Worm (Caenorhabditis elegans) whole organism, L2 larva: ENCODE data around the gene ZK669.2.

Source experiments
- C34F6.9 ChIP-seq: fragments of 150-350 bp; optimal IDR thresholded peaks from 2 replicates; lab custom pipeline; 2014; ENCODE audit warnings: missing biosample characterization, missing genetic modification characterization
- F13H6.1 ChIP-seq: sonication (generic microtip); optimal IDR thresholded peaks from 2 replicates; lab custom pipeline; 2016; ENCODE audit warnings: missing genetic modification characterization, missing compliant biosample characterization
- R02D3.7 ChIP-seq: fragments of 150-350 bp; optimal IDR thresholded peaks from 2 replicates; lab custom pipeline; 2014; ENCODE audit warnings: missing biosample characterization, missing genetic modification characterization
- Y55F3AM.14 ChIP-seq: fragments of 200-800 bp; sonication (Bioruptor generic); optimal IDR thresholded peaks from 2 replicates; lab custom pipeline; 2018; ENCODE audit warnings: mild to moderate bottlenecking, missing genetic modification characterization, missing compliant biosample characterization
- alr-1 ChIP-seq: fragments of 150-350 bp; optimal IDR thresholded peaks from 2 replicates; lab custom pipeline; 2014; ENCODE audit warnings: missing biosample characterization, missing genetic modification characterization
- aly-2 ChIP-seq: fragments of 150-350 bp; optimal IDR thresholded peaks from 2 replicates; lab custom pipeline; 2014; ENCODE audit warnings: missing biosample characterization, missing genetic modification characterization
- ama-1 ChIP-seq: fragments of 150-350 bp; optimal IDR thresholded peaks from 2 replicates; lab custom pipeline; 2018; ENCODE audit warnings: inconsistent platforms
- blmp-1 ChIP-seq: sonication (generic microtip); optimal IDR thresholded peaks from 2 replicates; lab custom pipeline; 2017; ENCODE audit warnings: missing genetic modification characterization, mild to moderate bottlenecking, missing compliant biosample characterization, antibody characterized with exemption, moderate library complexity; ENCODE audit not compliant: insufficient read depth
- ceh-16 ChIP-seq: fragments of 150-350 bp; optimal IDR thresholded peaks from 2 replicates; lab custom pipeline; 2014; ENCODE audit warnings: missing biosample characterization, missing genetic modification characterization
- ceh-82 ChIP-seq: fragments of 150-350 bp; optimal IDR thresholded peaks from 2 replicates; lab custom pipeline; 2014; ENCODE audit warnings: missing biosample characterization, missing genetic modification characterization
- crh-2 ChIP-seq: sonication (generic microtip); optimal IDR thresholded peaks from 2 replicates; lab custom pipeline; 2017; ENCODE audit warnings: missing biosample characterization, missing genetic modification characterization
- dmd-4 ChIP-seq: sonication (generic microtip); optimal IDR thresholded peaks from 2 replicates; lab custom pipeline; 2017; ENCODE audit warnings: missing biosample characterization, missing genetic modification characterization
- egl-27 ChIP-seq: sonication (generic microtip); optimal IDR thresholded peaks from 3 replicates; lab custom pipeline; 2017; ENCODE audit warnings: missing biosample characterization, missing genetic modification reagents, missing genetic modification characterization
- elt-1 ChIP-seq: fragments of 150-350 bp; optimal IDR thresholded peaks from 2 replicates; lab custom pipeline; 2014; ENCODE audit warnings: missing biosample characterization, missing genetic modification characterization
- elt-3 ChIP-seq: sonication (generic microtip); optimal IDR thresholded peaks from 2 replicates; lab custom pipeline; 2017; ENCODE audit warnings: missing biosample characterization, missing genetic modification characterization
- fos-1 ChIP-seq: fragments of 150-350 bp; optimal IDR thresholded peaks from 2 replicates; lab custom pipeline; 2014; ENCODE audit warnings: missing biosample characterization, missing genetic modification characterization
- gmeb-1 ChIP-seq: fragments of 150-350 bp; optimal IDR thresholded peaks from 2 replicates; lab custom pipeline; 2014; ENCODE audit warnings: missing biosample characterization, missing genetic modification characterization
- lin-11 ChIP-seq: fragments of 150-350 bp; sonication (generic microtip); optimal IDR thresholded peaks from 2 replicates; lab custom pipeline; 2014; ENCODE audit warnings: missing biosample characterization, missing genetic modification characterization, inconsistent platforms, mixed read lengths
- lin-13 ChIP-seq: fragments of 150-350 bp; optimal IDR thresholded peaks from 2 replicates; lab custom pipeline; 2014; ENCODE audit warnings: missing biosample characterization, missing genetic modification reagents, missing genetic modification characterization
- lin-39 ChIP-seq: fragments of 150-350 bp; optimal IDR thresholded peaks from 2 replicates; lab custom pipeline; 2014; ENCODE audit warnings: missing biosample characterization, missing genetic modification reagents, missing genetic modification characterization
- lsy-2 ChIP-seq, 2 experiments: fragments of 150-350 bp in 1 of 2; sonication (generic microtip) in 1 of 2; optimal IDR thresholded peaks; 2 replicates each; lab custom pipeline; 2014 to 2017; ENCODE audit warnings: missing biosample characterization in 2 of 2, missing genetic modification characterization in 2 of 2
- mab-5 ChIP-seq: fragments of 150-350 bp; optimal IDR thresholded peaks from 2 replicates; lab custom pipeline; 2014; ENCODE audit warnings: missing biosample characterization, missing genetic modification characterization
- mdl-1 ChIP-seq, 2 experiments: fragments of 150-350 bp in 1 of 2; sonication (generic microtip) in 1 of 2; optimal IDR thresholded peaks; 2 replicates each; lab custom pipeline; 2017; ENCODE audit warnings: missing biosample characterization in 2 of 2, missing genetic modification characterization in 2 of 2
- nhr-10 ChIP-seq: sonication (generic microtip); optimal IDR thresholded peaks from 2 replicates; lab custom pipeline; 2017; ENCODE audit warnings: missing biosample characterization, missing genetic modification characterization
- nhr-11 ChIP-seq: fragments of 150-350 bp; optimal IDR thresholded peaks from 2 replicates; lab custom pipeline; 2014; ENCODE audit warnings: missing biosample characterization, missing genetic modification characterization
- nhr-12 ChIP-seq: fragments of 150-350 bp; optimal IDR thresholded peaks from 2 replicates; lab custom pipeline; 2014; ENCODE audit warnings: missing biosample characterization, missing genetic modification characterization
- nhr-129 ChIP-seq: fragments of 150-350 bp; optimal IDR thresholded peaks from 2 replicates; lab custom pipeline; 2014; ENCODE audit warnings: missing biosample characterization, missing genetic modification characterization
- nhr-21 ChIP-seq: fragments of 150-350 bp; optimal IDR thresholded peaks from 2 replicates; lab custom pipeline; 2014; ENCODE audit warnings: missing biosample characterization, missing genetic modification characterization
- nhr-23 ChIP-seq: fragments of 150-350 bp; optimal IDR thresholded peaks from 2 replicates; lab custom pipeline; 2014; ENCODE audit warnings: missing biosample characterization, missing genetic modification reagents, missing genetic modification characterization
- nhr-25 ChIP-seq: fragments of 150-350 bp; sonication (generic microtip); optimal IDR thresholded peaks from 3 replicates; lab custom pipeline; 2014; ENCODE audit warnings: missing biosample characterization, missing genetic modification characterization
- nhr-6 ChIP-seq: fragments of 150-350 bp; optimal IDR thresholded peaks from 2 replicates; lab custom pipeline; 2014; ENCODE audit warnings: missing biosample characterization, missing genetic modification characterization
- nhr-77 ChIP-seq: fragments of 150-350 bp; optimal IDR thresholded peaks from 2 replicates; lab custom pipeline; 2014; ENCODE audit warnings: missing biosample characterization, missing genetic modification characterization
- peb-1 ChIP-seq: fragments of 150-350 bp; optimal IDR thresholded peaks from 2 replicates; lab custom pipeline; 2014; ENCODE audit warnings: missing biosample characterization, missing genetic modification characterization
- sem-4 ChIP-seq: fragments of 150-350 bp; optimal IDR thresholded peaks from 2 replicates; lab custom pipeline; 2014; ENCODE audit warnings: missing biosample characterization, missing genetic modification reagents, missing genetic modification characterization
- skn-1 ChIP-seq: sonication (generic microtip); optimal IDR thresholded peaks from 2 replicates; lab custom pipeline; 2017; ENCODE audit warnings: missing biosample characterization, missing genetic modification characterization
- sma-3 ChIP-seq: sonication (generic microtip); optimal IDR thresholded peaks from 2 replicates; lab custom pipeline; 2016; ENCODE audit warnings: missing genetic modification reagents, missing genetic modification characterization, missing compliant biosample characterization
- sma-9 ChIP-seq, 2 experiments: fragments of 150-350 bp in 1 of 2; sonication (generic microtip) in 1 of 2; optimal IDR thresholded peaks; 2 replicates each; lab custom pipeline; 2014 to 2016; ENCODE audit warnings: missing genetic modification characterization in 2 of 2, mild to moderate bottlenecking in 1 of 2, missing biosample characterization in 1 of 2, missing compliant biosample characterization in 1 of 2, missing genetic modification reagents in 1 of 2, moderate library complexity in 1 of 2
- snpc-4 ChIP-seq: fragments of 150-350 bp; optimal IDR thresholded peaks from 2 replicates; lab custom pipeline; 2014; ENCODE audit warnings: missing biosample characterization, missing genetic modification characterization
- unc-39 ChIP-seq: fragments of 150-350 bp; optimal IDR thresholded peaks from 2 replicates; lab custom pipeline; 2014; ENCODE audit warnings: missing biosample characterization, missing genetic modification characterization
- unc-55 ChIP-seq: fragments of 150-350 bp; sonication (generic microtip); optimal IDR thresholded peaks from 3 replicates; lab custom pipeline; 2014; ENCODE audit warnings: missing biosample characterization, missing genetic modification reagents, missing genetic modification characterization
- unc-62 ChIP-seq: fragments of 150-350 bp; optimal IDR thresholded peaks from 2 replicates; lab custom pipeline; 2014; ENCODE audit warnings: missing biosample characterization, missing genetic modification reagents, missing genetic modification characterization
- zag-1 ChIP-seq: fragments of 150-350 bp; optimal IDR thresholded peaks from 2 replicates; lab custom pipeline; 2014; ENCODE audit warnings: missing biosample characterization, missing genetic modification characterization
- ztf-1 ChIP-seq: fragments of 200-800 bp; sonication (Bioruptor generic); conservative IDR thresholded peaks from 2 replicates; pipeline ENCODE4 v1.3.6; 2022; ENCODE audit warnings: missing genetic modification characterization, missing compliant biosample characterization
- ztf-11 ChIP-seq: sonication (generic microtip); optimal IDR thresholded peaks from 2 replicates; lab custom pipeline; 2017; ENCODE audit warnings: missing biosample characterization, missing genetic modification characterization
- ztf-4 ChIP-seq: fragments of 150-350 bp; optimal IDR thresholded peaks from 2 replicates; lab custom pipeline; 2014; ENCODE audit warnings: missing biosample characterization, missing genetic modification characterization

The ZK669.2 gene

DNA sequence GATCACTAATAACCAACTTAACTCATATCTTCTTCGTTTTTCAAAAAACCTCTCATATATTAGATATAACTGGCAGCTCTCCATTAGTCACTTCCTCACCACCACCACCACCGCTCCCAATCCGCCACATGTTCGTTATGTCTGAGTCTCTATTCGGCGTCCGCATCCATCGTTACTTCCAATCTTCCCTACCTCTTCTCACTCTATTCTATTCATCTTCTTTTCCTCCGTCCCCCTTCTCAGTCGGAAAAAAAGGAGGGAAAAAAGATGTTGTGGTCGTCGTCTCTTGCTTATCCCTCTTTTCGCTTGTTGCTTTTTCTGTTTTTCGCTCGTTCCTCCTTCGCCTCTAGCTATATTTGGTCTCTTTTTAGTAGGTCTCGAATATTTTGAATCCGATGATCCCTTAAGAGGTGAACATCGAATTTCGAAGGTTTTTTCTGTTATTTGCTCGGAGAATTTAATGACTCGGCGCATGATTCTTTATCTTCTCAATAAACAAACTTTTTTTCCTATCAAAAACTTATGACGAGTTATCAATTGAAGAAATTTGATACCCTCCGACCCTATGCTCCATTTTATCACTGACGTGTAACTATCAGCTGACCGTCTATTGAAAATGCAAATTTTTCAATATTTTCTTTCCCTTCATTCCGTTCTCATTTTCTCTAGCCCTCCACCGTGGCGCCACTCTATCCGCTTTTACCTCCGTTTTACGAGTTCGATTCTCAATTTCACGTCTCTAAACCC is 45.9 kb downstream of the ZK669.2 start:
- TF ChIP-seq ztf-4 (tag; lab: Kevin White, UChicago) (peak; percentile 69), dmd-4 (tag; lab: Kevin White, UChicago) (no peak), blmp-1 (tag; lab: Kevin White, UChicago) (no peak), nhr-21 (no peak), elt-1 (no peak), aly-2 (tag; lab: Kevin White, UChicago) (no peak), gmeb-1 (no peak), peb-1 (no peak), unc-62 (GFP tag; lab: Kevin White, UChicago) (no peak), crh-2 (tag; lab: Kevin White, UChicago) (peak; percentile 67), nhr-12 (tag; lab: Kevin White, UChicago) (no peak), nhr-129 (tag; lab: Kevin White, UChicago) (peak; percentile 59), egl-27 (tag; lab: Kevin White, UChicago) (no peak), mab-5 (tag; lab: Kevin White, UChicago) (peak; percentile 64), ztf-1 (GFP tag; lab: Robert Waterston, UW) (no peak), unc-39 (tag; lab: Kevin White, UChicago) (no peak), nhr-6 (tag; lab: Kevin White, UChicago) (no peak), elt-3 (tag; lab: Kevin White, UChicago) (no peak), alr-1 (tag; lab: Kevin White, UChicago) (no peak), sem-4 (peak; percentile 70), F13H6.1 (tag; lab: Kevin White, UChicago) (peak; percentile 60), R02D3.7 (no peak), ztf-11 (tag; lab: Kevin White, UChicago) (no peak), nhr-23 (tag; lab: Kevin White, UChicago) (no peak), ceh-16 (tag; lab: Kevin White, UChicago) (no peak), fos-1 (tag; lab: Kevin White, UChicago) (peak; percentile 80), lin-39 (tag; lab: Kevin White, UChicago) (peak; percentile 22), lin-11 (peak; percentile 40), zag-1 (tag; lab: Kevin White, UChicago) (peak; percentile 50), C34F6.9 (peak; percentile 64), nhr-11 (no peak), Y55F3AM.14 (GFP tag; lab: Kevin White, UChicago) (peak; percentile 40), sma-9 (GFP tag; optimal IDR thresholded peaks at IDR 0.05; lab: Kevin White, UChicago) (peak; percentile 29), sma-9 (tag; optimal IDR thresholded peaks at IDR 0.05; lab: Kevin White, UChicago) (no peak), nhr-25 (peak; percentile 2), unc-55 (GFP tag; lab: Kevin White, UChicago) (peak; percentile 85), ceh-82 (tag; lab: Kevin White, UChicago) (no peak), lin-13 (GFP tag; lab: Kevin White, UChicago) (peak; percentile 32), skn-1 (tag; lab: Kevin White, UChicago) (no peak), snpc-4 (tag; lab: Kevin White, UChicago) (peak; percentile 22), nhr-77 (tag; lab: Kevin White, UChicago) (no peak), ama-1 (lab: Kevin White, UChicago) (peak; percentile 60), mdl-1 (tag; optimal IDR thresholded peaks at IDR 0.05; lab: Kevin White, UChicago) (no peak), sma-3 (GFP tag; lab: Kevin White, UChicago) (no peak), nhr-10 (no peak), lsy-2 (tag; optimal IDR thresholded peaks at IDR 0.05; lab: Kevin White, UChicago) (peak in 1 of 2 experiments; percentile 54)
- TF ChIP-seq, all 48 proteins: peak for 19
